Worm (Caenorhabditis elegans) whole organism, mixed stage, embryonic: ENCODE results near the gene C08E8.3.

Experiments
- bed-3 ChIP-seq: fragments of 200-800 bp; sonication (Bioruptor generic); optimal IDR thresholded peaks from 3 replicates; lab custom pipeline; 2018; ENCODE audit warnings: mild to moderate bottlenecking, missing genetic modification characterization, moderate library complexity, missing compliant biosample characterization
- ceh-43 ChIP-seq: fragments of 200-800 bp; sonication (Bioruptor generic); optimal IDR thresholded peaks from 2 replicates; lab custom pipeline; 2018; ENCODE audit warnings: mild to moderate bottlenecking, missing genetic modification characterization, moderate library complexity, missing compliant biosample characterization
- ceh-83 ChIP-seq: fragments of 200-800 bp; sonication (Bioruptor generic); optimal IDR thresholded peaks from 2 replicates; lab custom pipeline; 2018; ENCODE audit warnings: mild to moderate bottlenecking, missing genetic modification characterization, missing compliant biosample characterization
- ces-1 ChIP-seq: fragments of 150-350 bp; optimal IDR thresholded peaks from 2 replicates; lab custom pipeline; 2014; ENCODE audit warnings: missing biosample characterization, missing genetic modification reagents, missing genetic modification characterization
- elt-1 ChIP-seq: sonication (generic microtip); optimal IDR thresholded peaks from 2 replicates; lab custom pipeline; 2017; ENCODE audit warnings: missing genetic modification characterization, mild to moderate bottlenecking, missing compliant biosample characterization, antibody characterized with exemption, moderate library complexity, borderline replicate concordance; ENCODE audit not compliant: insufficient read depth
- ham-2 ChIP-seq: fragments of 200-800 bp; sonication (Bioruptor generic); optimal IDR thresholded peaks from 2 replicates; lab custom pipeline; 2018; ENCODE audit warnings: mild to moderate bottlenecking, missing genetic modification characterization, missing compliant biosample characterization
- hlh-1 ChIP-seq: fragments of 150-350 bp; optimal IDR thresholded peaks from 2 replicates; lab custom pipeline; 2014; ENCODE audit warnings: missing biosample characterization, missing genetic modification reagents, missing genetic modification characterization
- lin-32 ChIP-seq: fragments of 200-800 bp; sonication (Bioruptor generic); optimal IDR thresholded peaks from 2 replicates; lab custom pipeline; 2018; ENCODE audit warnings: mild to moderate bottlenecking, missing genetic modification characterization, missing compliant biosample characterization
- mab-5 ChIP-seq: fragments of 150-350 bp; optimal IDR thresholded peaks from 2 replicates; lab custom pipeline; 2014; ENCODE audit warnings: missing biosample characterization, missing genetic modification characterization
- mls-2 ChIP-seq: sonication (generic microtip); optimal IDR thresholded peaks from 2 replicates; lab custom pipeline; 2016; ENCODE audit warnings: mild to moderate bottlenecking, missing genetic modification characterization, moderate library complexity, missing compliant biosample characterization
- nhr-12 ChIP-seq: fragments of 150-350 bp; optimal IDR thresholded peaks from 2 replicates; lab custom pipeline; 2014; ENCODE audit warnings: missing biosample characterization, missing genetic modification characterization
- nhr-2 ChIP-seq: fragments of 150-350 bp; optimal IDR thresholded peaks from 2 replicates; lab custom pipeline; 2014; ENCODE audit warnings: missing biosample characterization, missing genetic modification characterization
- nhr-76 ChIP-seq: sonication (generic microtip); optimal IDR thresholded peaks from 2 replicates; lab custom pipeline; 2017; ENCODE audit warnings: missing biosample characterization, missing genetic modification characterization
- sem-2 ChIP-seq: fragments of 200-800 bp; sonication (Bioruptor generic); optimal IDR thresholded peaks from 2 replicates; lab custom pipeline; 2018; ENCODE audit warnings: mild to moderate bottlenecking, missing genetic modification characterization, missing compliant biosample characterization
- snpc-4 ChIP-seq: fragments of 150-350 bp; optimal IDR thresholded peaks from 2 replicates; lab custom pipeline; 2014; ENCODE audit warnings: missing biosample characterization, missing genetic modification characterization
- sptf-1 ChIP-seq: sonication (generic microtip); optimal IDR thresholded peaks from 2 replicates; lab custom pipeline; 2017; ENCODE audit warnings: mild to moderate bottlenecking, missing genetic modification characterization, moderate library complexity, missing compliant biosample characterization
- tbx-8 ChIP-seq: fragments of 200-800 bp; sonication (Bioruptor generic); optimal IDR thresholded peaks from 2 replicates; lab custom pipeline; 2018; ENCODE audit warnings: mild to moderate bottlenecking, missing genetic modification characterization, moderate library complexity, missing compliant biosample characterization
- unc-120 ChIP-seq: sonication (generic microtip); optimal IDR thresholded peaks from 2 replicates; lab custom pipeline; 2017; ENCODE audit warnings: missing genetic modification characterization, missing compliant biosample characterization; ENCODE audit not compliant: poor library complexity, severe bottlenecking
- unc-62 ChIP-seq: fragments of 150-350 bp; optimal IDR thresholded peaks from 2 replicates; lab custom pipeline; 2014; ENCODE audit warnings: missing biosample characterization, missing genetic modification reagents, missing genetic modification characterization
- zip-8 ChIP-seq: fragments of 150-350 bp; optimal IDR thresholded peaks from 2 replicates; lab custom pipeline; 2014; ENCODE audit warnings: missing biosample characterization, missing genetic modification characterization

C08E8.3 gene

ce11 chrV:18395649-18396048, 45.7 kb downstream of the C08E8.3 start, which contains the start of gene Y51A2B.9:
TSS of gene Y51A2B.9 (minus strand) at chrV:18395749.
- TF ChIP-seq lin-32 (no peak), sem-2 (GFP tag; lab: Kevin White, UChicago) (no peak)

ce11 chrV:18397814-18398213, 47.9 kb downstream of the C08E8.3 start, which contains the start of gene Y51A2B.16:
TSS of gene Y51A2B.16 (minus strand) at chrV:18397914.
- no peak for TF ChIP-seq mls-2 (tag; lab: Kevin White, UChicago)
- TF ChIP-seq ceh-43 (GFP tag; lab: Kevin White, UChicago) = no peak
- TF ChIP-seq mab-5 (tag; lab: Kevin White, UChicago) = no peak
- no peak for TF ChIP-seq ces-1 (GFP tag; lab: Kevin White, UChicago)
- TF ChIP-seq elt-1 (tag; lab: Kevin White, UChicago) = no peak
- TF ChIP-seq sptf-1 (tag; lab: Kevin White, UChicago) = no peak
- TF ChIP-seq zip-8 (tag; lab: Kevin White, UChicago) = no peak
- TF ChIP-seq nhr-76 (tag; lab: Kevin White, UChicago) = no peak
- no peak for TF ChIP-seq snpc-4 (tag; lab: Kevin White, UChicago)
- TF ChIP-seq unc-120 (tag; lab: Kevin White, UChicago) = no peak
- TF ChIP-seq hlh-1 (tag; lab: Kevin White, UChicago) = no peak
- TF ChIP-seq sem-2 (GFP tag; lab: Kevin White, UChicago) = no peak
- TF ChIP-seq ceh-83 (GFP tag; lab: Kevin White, UChicago) = no peak
- no peak for TF ChIP-seq nhr-2
- no peak for TF ChIP-seq unc-62 (GFP tag; lab: Kevin White, UChicago)
- no peak for TF ChIP-seq tbx-8 (GFP tag; lab: Kevin White, UChicago)
- no peak for TF ChIP-seq ham-2 (GFP tag; lab: Kevin White, UChicago)
- TF ChIP-seq nhr-12 (tag; lab: Kevin White, UChicago) = no peak
- no peak for TF ChIP-seq bed-3 (GFP tag; lab: Kevin White, UChicago)
- TF ChIP-seq, all 35 proteins: peak for 0
